Worm (Caenorhabditis elegans): ENCODE data around the gene glb-30.

The glb-30 gene

ce11 chrIII:1674760-1675159 lies 6.3 kb upstream of the glb-30 start:
- no peak for TF ChIP-seq F37D6.2 (tag; optimal IDR thresholded peaks at IDR 0.05)
- no peak for TF ChIP-seq nhr-77 (tag; optimal IDR thresholded peaks at IDR 0.05)
- TF ChIP-seq vab-7 (GFP tag; IDR thresholded peaks at IDR 0.05), result no peak
- TF ChIP-seq snpc-4 (tag; optimal IDR thresholded peaks at IDR 0.05), result no peak
- TF ChIP-seq madf-5 (GFP tag; IDR thresholded peaks at IDR 0.05), result no peak
- no peak for TF ChIP-seq zag-1 (tag; optimal IDR thresholded peaks at IDR 0.05)
- no peak for TF ChIP-seq arid-1 (GFP tag; conservative IDR thresholded peaks at IDR 0.05)
- no peak for TF ChIP-seq ama-1 (optimal IDR thresholded peaks at IDR 0.05)
- no peak for TF ChIP-seq Y5F2A.4 (GFP tag; optimal IDR thresholded peaks at IDR 0.05)
- no peak for TF ChIP-seq T20F7.1 (GFP tag; optimal IDR thresholded peaks at IDR 0.05)
- no peak for TF ChIP-seq nhr-28 (tag; optimal IDR thresholded peaks at IDR 0.05)
- TF ChIP-seq F26F4.8 (GFP tag; conservative IDR thresholded peaks at IDR 0.05), result no peak
- no peak for TF ChIP-seq mes-2 (tag; optimal IDR thresholded peaks at IDR 0.05; ENCODE audit: poor library complexity, severe bottlenecking)
- TF ChIP-seq daf-8 (GFP tag; IDR thresholded peaks at IDR 0.05), result no peak

ce11 chrIII:1673320-1673719 lies 4.9 kb upstream of the glb-30 start:
- peak; percentile 18 for TF ChIP-seq aha-1 (tag)
- TF ChIP-seq nhr-25 (tag; optimal IDR thresholded peaks at IDR 0.05; ENCODE audit: borderline replicate concordance, insufficient read depth), result no peak
- no peak for TF ChIP-seq set-16 (GFP tag; IDR thresholded peaks at IDR 0.05)

- TF ChIP-seq dmd-8 (GFP tag; IDR thresholded peaks at IDR 0.05) (no peak), nhr-102 (tag; optimal IDR thresholded peaks at IDR 0.05) (no peak), ceh-28 (tag; optimal IDR thresholded peaks at IDR 0.05) (peak; percentile 81), madf-5 (GFP tag; IDR thresholded peaks at IDR 0.05) (0 out of 4 replicates have a peak, but pooled peaks of 1 of the 2 experiments have one; percentile 22)
These were observed 1.5 kb downstream of the glb-30 start for ce11 chrIII:1666893-1667292.

- peak in 1 of 2 experiments; percentile 95 for TF ChIP-seq unc-62 (GFP tag; optimal IDR thresholded peaks at IDR 0.05 in 1 of 2)
- no peak for TF ChIP-seq unc-62 (tag; optimal IDR thresholded peaks at IDR 0.05)
- no peak for TF ChIP-seq F44E2.7 (GFP tag; IDR thresholded peaks at IDR 0.05)
- TF ChIP-seq egl-43 (GFP tag; IDR thresholded peaks at IDR 0.05), result 0 out of 2 replicates have a peak, but pooled peaks have one; percentile 9
These were observed 2.6 kb downstream of the glb-30 start, which contains the start of gene Y22D7AR.3 for ce11 chrIII:1665799-1666308. Gene Y22D7AR.3 (minus strand): TSS chrIII:1665849.

- TF ChIP-seq lin-39 (tag; optimal IDR thresholded peaks at IDR 0.05) (no peak), F10B5.3 (tag; optimal IDR thresholded peaks at IDR 0.05) (no peak), lin-15B (tag; optimal IDR thresholded peaks at IDR 0.05) (no peak), hlh-30 (tag; optimal IDR thresholded peaks at IDR 0.05; ENCODE audit: insufficient read depth) (no peak), ceh-28 (tag; optimal IDR thresholded peaks at IDR 0.05) (peak; percentile 75)
These were observed 3.0 kb downstream of the glb-30 start for ce11 chrIII:1665373-1665772.

- TF ChIP-seq php-3 (GFP tag; IDR thresholded peaks at IDR 0.05) (no peak), vab-7 (GFP tag; IDR thresholded peaks at IDR 0.05) (peak; percentile 53; the same call in 1 of the 2 replicates), set-16 (GFP tag; IDR thresholded peaks at IDR 0.05) (peak; percentile 86), egl-43 (GFP tag; IDR thresholded peaks at IDR 0.05) (0 out of 2 replicates have a peak, but pooled peaks have one; percentile 50), Y75B8A.6 (GFP tag; IDR thresholded peaks at IDR 0.05) (no peak), attf-4 (tag; optimal IDR thresholded peaks at IDR 0.05) (no peak)
These were observed 3.6 kb downstream of the glb-30 start, which contains the start of gene Y22D7AL.16 for ce11 chrIII:1664761-1665266. Gene Y22D7AL.16 (minus strand): TSS chrIII:1665216.

All from whole organism, L4 larva.